Fruit fly (Drosophila melanogaster): Measurements from ENCODE around the gene CG16854.

DNA sequence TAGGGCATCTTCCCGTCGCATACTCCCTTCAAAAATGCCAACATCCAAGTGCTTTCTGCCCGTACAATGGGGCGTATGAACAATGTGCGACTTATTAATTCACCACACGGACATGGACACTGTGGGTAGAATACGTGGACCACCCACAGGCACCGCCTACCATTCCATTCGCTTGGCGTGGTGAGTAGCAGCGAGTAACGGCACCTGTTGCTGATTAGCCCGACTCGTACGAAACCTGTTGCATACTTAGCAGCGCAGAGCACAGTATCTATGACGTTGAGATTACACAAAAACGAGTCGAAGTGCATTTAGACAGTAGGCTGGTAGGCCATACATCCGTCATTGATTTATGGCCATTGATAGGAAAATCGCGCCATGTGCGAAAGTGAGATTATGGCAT lies 4.5 kb upstream of the CG16854 start:
- TF ChIP-seq Dll (optimal IDR thresholded peaks at IDR 0.05): no peak
- TF ChIP-seq psq (optimal IDR thresholded peaks at IDR 0.05): no peak
- no peak for TF ChIP-seq EcR (GFP tag; optimal IDR thresholded peaks at IDR 0.05)
- no peak for TF ChIP-seq CG8478 (optimal IDR thresholded peaks at IDR 0.05)

Measured in whole organism.